Fruit fly (Drosophila melanogaster) whole organism, embryonic: ENCODE results near the gene CG11600.

Experiments
- CG14050 ChIP-seq: fragments of 200-800 bp; sonication (Bioruptor generic); IDR thresholded peaks from 3 replicates; pipeline ENCODE4 v1.3.6; 2022; ENCODE audit warnings: missing biosample characterization, missing genetic modification characterization
- Lpt ChIP-seq: fragments of >200 bp; optimal IDR thresholded peaks from 2 replicates; lab custom pipeline; 2018; ENCODE audit warnings: missing biosample characterization, missing genetic modification characterization
- Side ChIP-seq: fragments of 200-800 bp; sonication (Bioruptor generic); optimal IDR thresholded peaks from 2 replicates; lab custom pipeline; 2016; ENCODE audit warnings: missing biosample characterization, missing genetic modification characterization
- Sin3A ChIP-seq: fragments of >200 bp; optimal IDR thresholded peaks from 2 replicates; lab custom pipeline; 2018
- Six4 ChIP-seq: fragments of 200-800 bp; sonication (Bioruptor generic); optimal IDR thresholded peaks from 2 replicates; lab custom pipeline; 2016; ENCODE audit warnings: missing biosample characterization, missing genetic modification characterization
- gem ChIP-seq: fragments of 200-800 bp; sonication (Bioruptor generic); optimal IDR thresholded peaks from 2 replicates; lab custom pipeline; 2019; ENCODE audit warnings: missing biosample characterization, mild to moderate bottlenecking, missing genetic modification characterization, moderate library complexity
- org-1 ChIP-seq: fragments of 200-800 bp; sonication (Bioruptor generic); optimal IDR thresholded peaks from 2 replicates; lab custom pipeline; 2017; ENCODE audit warnings: missing biosample characterization, missing genetic modification characterization
- scrt ChIP-seq: fragments of 200-800 bp; sonication (Bioruptor generic); optimal IDR thresholded peaks from 2 replicates; lab custom pipeline; 2018; ENCODE audit warnings: missing biosample characterization, mild to moderate bottlenecking, missing genetic modification characterization, moderate library complexity
- so ChIP-seq: fragments of 200-800 bp; sonication (Bioruptor generic); IDR thresholded peaks from 3 replicates; pipeline ENCODE4 v1.3.6; 2022; ENCODE audit warnings: missing biosample characterization, missing genetic modification characterization
- toy ChIP-seq: fragments of 200-800 bp; sonication (Bioruptor generic); IDR thresholded peaks from 2 replicates; pipeline ENCODE4 v1.3.6; 2022; ENCODE audit warnings: missing biosample characterization, missing genetic modification characterization

DNA sequence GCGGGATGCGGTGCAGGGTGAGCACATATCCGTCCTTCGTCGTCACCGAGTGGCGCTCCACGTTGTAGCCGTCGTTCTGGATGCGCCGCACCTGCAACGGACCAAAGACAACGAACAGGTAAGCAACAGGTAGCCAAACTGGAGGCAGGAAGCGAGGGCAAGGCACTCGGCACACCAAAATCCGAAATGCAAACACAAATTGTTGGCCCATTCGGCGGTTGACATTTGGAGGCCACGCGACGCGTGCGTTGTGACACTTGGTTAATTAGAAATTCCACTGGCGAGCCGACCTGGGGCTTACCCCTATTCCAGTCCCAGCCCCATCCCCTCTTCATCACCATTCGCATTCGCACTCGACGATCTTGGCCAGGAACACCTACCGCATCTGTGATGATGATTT is 5.3 kb downstream of the CG11600 start:
- TF ChIP-seq scrt (GFP tag; lab: Kevin White, UChicago) (no peak), Side (GFP tag; lab: Kevin White, UChicago) (no peak), Lpt (GFP tag; lab: Kevin White, UChicago) (no peak), CG14050 (GFP tag; lab: Robert Waterston, UW) (no peak), Sin3A (lab: Kevin White, UChicago) (no peak), so (GFP tag; lab: Robert Waterston, UW) (no peak), Six4 (no peak), org-1 (GFP tag; lab: Kevin White, UChicago) (no peak), gem (tag; lab: Kevin White, UChicago) (no peak), toy (no peak)
